Fruit fly (Drosophila melanogaster) whole organism, pupa: ENCODE results near the gene CG3430.
A peak's percentile ranks its signal among the peaks of the same experiment; 100 is the strongest.

ENCODE experiments used
- CG10348 ChIP-seq: fragments of 200-800 bp; sonication (Bioruptor generic); IDR thresholded peaks from 2 replicates; pipeline ENCODE4 v1.3.6; 2022; ENCODE audit warnings: missing biosample characterization, missing genetic modification characterization
- CG13204 ChIP-seq: fragments of 200-800 bp; sonication (Bioruptor generic); optimal IDR thresholded peaks from 2 replicates; lab custom pipeline; 2018; ENCODE audit warnings: missing biosample characterization, mild to moderate bottlenecking, missing genetic modification characterization, moderate library complexity
- CG14655 ChIP-seq: fragments of 200-800 bp; sonication (Bioruptor generic); optimal IDR thresholded peaks from 3 replicates; lab custom pipeline; 2017; ENCODE audit warnings: mild to moderate bottlenecking, missing biosample characterization, missing genetic modification reagents, missing genetic modification characterization
- CG15710 ChIP-seq: fragments of 200-800 bp; sonication (Bioruptor generic); optimal IDR thresholded peaks from 2 replicates; lab custom pipeline; 2018; ENCODE audit warnings: missing biosample characterization, mild to moderate bottlenecking, missing genetic modification characterization, moderate library complexity
- CG17806 ChIP-seq: fragments of 200-800 bp; sonication (Bioruptor generic); optimal IDR thresholded peaks from 2 replicates; lab custom pipeline; 2018; ENCODE audit warnings: missing biosample characterization, mild to moderate bottlenecking, missing genetic modification characterization, moderate library complexity
- CG32121 ChIP-seq: fragments of 200-800 bp; sonication (Bioruptor generic); IDR thresholded peaks from 2 replicates; pipeline ENCODE4 v1.3.6; 2022; ENCODE audit warnings: missing biosample characterization, missing genetic modification characterization
- CG34367 ChIP-seq: fragments of 200-800 bp; sonication (Bioruptor generic); optimal IDR thresholded peaks from 2 replicates; lab custom pipeline; 2018; ENCODE audit warnings: missing biosample characterization, mild to moderate bottlenecking, missing genetic modification characterization
- CG4496 ChIP-seq: fragments of 200-800 bp; sonication (Bioruptor generic); IDR thresholded peaks from 3 replicates; pipeline ENCODE4 v1.3.6; 2022; ENCODE audit warnings: missing biosample characterization, missing genetic modification characterization
- CG8159 ChIP-seq: fragments of 200-800 bp; sonication (Bioruptor generic); optimal IDR thresholded peaks from 3 replicates; lab custom pipeline; 2018; ENCODE audit warnings: missing biosample characterization, mild to moderate bottlenecking, missing genetic modification characterization, moderate library complexity
- CG8301 ChIP-seq: fragments of 200-800 bp; sonication (Bioruptor generic); optimal IDR thresholded peaks from 2 replicates; lab custom pipeline; 2018; ENCODE audit warnings: missing biosample characterization, mild to moderate bottlenecking, missing genetic modification characterization
- CG9948 ChIP-seq: fragments of 200-800 bp; sonication (Bioruptor generic); optimal IDR thresholded peaks from 2 replicates; lab custom pipeline; 2018; ENCODE audit warnings: missing biosample characterization, mild to moderate bottlenecking, missing genetic modification characterization, moderate library complexity
- D1 ChIP-seq: fragments of 200-800 bp; sonication (Bioruptor generic); optimal IDR thresholded peaks from 2 replicates; lab custom pipeline; 2018; ENCODE audit warnings: missing biosample characterization, mild to moderate bottlenecking, missing genetic modification characterization, moderate library complexity
- EcR ChIP-seq: fragments of 200-800 bp; sonication (Bioruptor generic); optimal IDR thresholded peaks from 3 replicates; lab custom pipeline; 2019; ENCODE audit warnings: missing biosample characterization, missing genetic modification characterization, mild to moderate bottlenecking, moderate library complexity, missing genetic modification reagents
- Ets98B ChIP-seq: fragments of 200-800 bp; sonication (Bioruptor generic); IDR thresholded peaks from 2 replicates; pipeline ENCODE4 v1.3.6; 2022; ENCODE audit warnings: missing biosample characterization, missing genetic modification characterization
- Pif1A ChIP-seq: fragments of 200-800 bp; sonication (Bioruptor generic); optimal IDR thresholded peaks from 3 replicates; lab custom pipeline; 2016; ENCODE audit warnings: missing biosample characterization, missing genetic modification characterization
- Snoo ChIP-seq: fragments of 200-800 bp; sonication (Bioruptor generic); optimal IDR thresholded peaks from 3 replicates; lab custom pipeline; 2017; ENCODE audit warnings: missing biosample characterization, mild to moderate bottlenecking, missing genetic modification characterization, inconsistent platforms
- fd96Ca ChIP-seq: fragments of 200-800 bp; sonication (Bioruptor generic); IDR thresholded peaks from 3 replicates; pipeline ENCODE4 v1.3.6; 2022; ENCODE audit warnings: missing biosample characterization, missing genetic modification characterization
- gl ChIP-seq: fragments of 200-800 bp; sonication (Bioruptor generic); optimal IDR thresholded peaks from 2 replicates; lab custom pipeline; 2018; ENCODE audit warnings: missing biosample characterization, mild to moderate bottlenecking, missing genetic modification characterization
- rn ChIP-seq: fragments of 200-800 bp; sonication (Bioruptor generic); IDR thresholded peaks from 2 replicates; pipeline ENCODE4 v1.3.6; 2022; ENCODE audit warnings: missing biosample characterization, missing genetic modification characterization

The CG3430 gene

dm6 chr2L:6998736-6999135 is 41.9 kb downstream of the CG3430 start:
- no peak for TF ChIP-seq CG14655 (GFP tag; lab: Kevin White, UChicago)
- no peak for TF ChIP-seq CG8159 (tag; lab: Kevin White, UChicago)
- no peak for TF ChIP-seq CG32121
- no peak for TF ChIP-seq CG10348 (GFP tag; lab: Robert Waterston, UW)
- no peak for TF ChIP-seq CG4496
- TF ChIP-seq D1 (tag; lab: Kevin White, UChicago) = no peak
- TF ChIP-seq, all 21 proteins: peak for 0

- TF ChIP-seq Ets98B (no peak), EcR (GFP tag; lab: Kevin White, UChicago) (peak; percentile 50)
- TF ChIP-seq, all 21 proteins: peak for 1
Observed at dm6 chr2L:7004304-7004703, 47.5 kb downstream of the CG3430 start.

- TF ChIP-seq CG8301 (no peak), EcR (GFP tag; lab: Kevin White, UChicago) (peak; percentile 20), rn (GFP tag; lab: Robert Waterston, UW) (no peak), CG4496 (no peak), CG10348 (GFP tag; lab: Robert Waterston, UW) (no peak)
Observed at dm6 chr2L:7005489-7005888, 48.7 kb downstream of the CG3430 start.

- no peak for TF ChIP-seq CG13204 (GFP tag; lab: Kevin White, UChicago)
- TF ChIP-seq CG8301 = no peak
- no peak for TF ChIP-seq CG8159 (tag; lab: Kevin White, UChicago)
- no peak for TF ChIP-seq CG9948
- no peak for TF ChIP-seq Snoo (tag; lab: Kevin White, UChicago)
- TF ChIP-seq rn (GFP tag; lab: Robert Waterston, UW) = no peak
- no peak for TF ChIP-seq D1 (tag; lab: Kevin White, UChicago)
- TF ChIP-seq gl (tag; lab: Kevin White, UChicago) = no peak
- no peak for TF ChIP-seq CG15710 (tag; lab: Kevin White, UChicago)
- TF ChIP-seq CG34367 (tag; lab: Kevin White, UChicago) = no peak
- no peak for TF ChIP-seq fd96Ca (GFP tag; lab: Robert Waterston, UW)
- no peak for TF ChIP-seq CG32121
- TF ChIP-seq Pif1A = no peak
- no peak for TF ChIP-seq CG10348 (GFP tag; lab: Robert Waterston, UW)
- no peak for TF ChIP-seq CG17806
- no peak for TF ChIP-seq CG4496
- no peak for TF ChIP-seq EcR (GFP tag; lab: Kevin White, UChicago)
Observed at dm6 chr2L:7007564-7007963, 50.8 kb downstream of the CG3430 start.
